Fruit fly (Drosophila melanogaster): ENCODE results near the gene Arpc4.

DNA sequence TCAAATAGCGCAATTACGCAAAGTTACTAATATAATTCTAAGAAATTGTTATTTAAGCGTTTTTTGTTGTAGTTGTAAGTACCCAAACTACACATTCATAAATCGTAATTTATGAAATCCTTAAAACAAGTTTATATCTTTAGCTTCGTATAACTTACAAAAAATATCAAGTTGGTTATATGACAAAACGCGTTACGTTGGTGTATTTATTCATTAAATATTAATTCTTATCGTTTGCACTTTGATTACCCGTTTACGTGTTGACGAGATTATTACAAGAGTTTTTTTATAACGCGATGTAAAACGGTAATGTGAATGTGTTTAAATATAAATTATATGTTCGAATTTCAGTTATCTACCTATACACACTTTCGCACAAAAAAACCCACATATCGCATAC, 47.3 kb upstream of the Arpc4 start:
- TF ChIP-seq CG8478 (optimal IDR thresholded peaks at IDR 0.05): no peak
- TF ChIP-seq CTCF (optimal IDR thresholded peaks at IDR 0.05): no peak

All from S2 (cell line).